Worm (Caenorhabditis elegans) whole organism, L3 larva: ENCODE measurements around the gene ehbp-1.

ENCODE experiments used
- R02D3.7 ChIP-seq: fragments of 150-350 bp; optimal IDR thresholded peaks from 2 replicates; lab custom pipeline; 2014; ENCODE audit warnings: missing biosample characterization, missing genetic modification characterization
- aly-2 ChIP-seq: fragments of 150-350 bp; optimal IDR thresholded peaks from 2 replicates; lab custom pipeline; 2014; ENCODE audit warnings: missing biosample characterization, missing genetic modification characterization
- ceh-16 ChIP-seq: sonication (generic microtip); optimal IDR thresholded peaks from 2 replicates; lab custom pipeline; 2017; ENCODE audit warnings: missing biosample characterization, missing genetic modification characterization
- ceh-28 ChIP-seq: fragments of 150-350 bp; optimal IDR thresholded peaks from 2 replicates; lab custom pipeline; 2014; ENCODE audit warnings: missing biosample characterization, missing genetic modification reagents, missing genetic modification characterization
- ceh-82 ChIP-seq: fragments of 150-350 bp; optimal IDR thresholded peaks from 2 replicates; lab custom pipeline; 2014; ENCODE audit warnings: missing biosample characterization, missing genetic modification characterization
- elt-1 ChIP-seq: fragments of 150-350 bp; optimal IDR thresholded peaks from 2 replicates; lab custom pipeline; 2014; ENCODE audit warnings: missing biosample characterization, missing genetic modification characterization
- elt-2 ChIP-seq: sonication (generic microtip); optimal IDR thresholded peaks from 2 replicates; lab custom pipeline; 2016; ENCODE audit warnings: missing genetic modification reagents, mild to moderate bottlenecking, missing genetic modification characterization, missing compliant biosample characterization
- elt-3 ChIP-seq, 3 experiments: fragments of 150-350 bp in 1 of 3; sonication (generic microtip) in 2 of 3; optimal IDR thresholded peaks; 2 replicates in 2 of 3; 4 replicates in 1 of 3; lab custom pipeline; 2014 to 2017; ENCODE audit warnings: missing biosample characterization in 3 of 3, missing genetic modification characterization in 3 of 3
- eor-1 ChIP-seq, 2 experiments: fragments of 150-350 bp; optimal IDR thresholded peaks; 2 replicates each; lab custom pipeline; 2014 to 2018; ENCODE audit warnings: missing biosample characterization in 2 of 2, missing genetic modification characterization in 2 of 2
- fkh-10 ChIP-seq: sonication (generic microtip); optimal IDR thresholded peaks from 2 replicates; lab custom pipeline; 2017; ENCODE audit warnings: missing biosample characterization, missing genetic modification reagents, missing genetic modification characterization
- fkh-2 ChIP-seq: fragments of 150-350 bp; optimal IDR thresholded peaks from 2 replicates; lab custom pipeline; 2014; ENCODE audit warnings: missing biosample characterization, missing genetic modification reagents, missing genetic modification characterization
- fos-1 ChIP-seq: fragments of 150-350 bp; optimal IDR thresholded peaks from 2 replicates; lab custom pipeline; 2014; ENCODE audit warnings: missing biosample characterization, missing genetic modification characterization
- hmg-11 ChIP-seq: sonication (generic microtip); optimal IDR thresholded peaks from 2 replicates; lab custom pipeline; 2016; ENCODE audit warnings: missing genetic modification characterization, missing compliant biosample characterization
- jun-1 ChIP-seq: fragments of 150-350 bp; optimal IDR thresholded peaks from 2 replicates; lab custom pipeline; 2014; ENCODE audit warnings: missing biosample characterization, missing genetic modification reagents, missing genetic modification characterization
- lin-15B ChIP-seq: fragments of 150-350 bp; optimal IDR thresholded peaks from 2 replicates; lab custom pipeline; 2014; ENCODE audit warnings: missing biosample characterization, missing genetic modification characterization
- lsy-12 ChIP-seq: sonication (generic microtip); optimal IDR thresholded peaks from 2 replicates; lab custom pipeline; 2016; ENCODE audit warnings: mild to moderate bottlenecking, missing genetic modification characterization, missing compliant biosample characterization
- mdl-1 ChIP-seq: fragments of 150-350 bp; optimal IDR thresholded peaks from 2 replicates; lab custom pipeline; 2014; ENCODE audit warnings: missing biosample characterization, missing genetic modification characterization
- mml-1 ChIP-seq: fragments of 150-350 bp; sonication (generic microtip); optimal IDR thresholded peaks from 3 replicates; lab custom pipeline; 2014; ENCODE audit warnings: missing biosample characterization, missing genetic modification characterization
- nfya-1 ChIP-seq: sonication (generic microtip); optimal IDR thresholded peaks from 2 replicates; lab custom pipeline; 2017; ENCODE audit warnings: missing genetic modification characterization, mild to moderate bottlenecking, missing compliant biosample characterization, antibody characterized with exemption, moderate library complexity; ENCODE audit not compliant: insufficient read depth
- nhr-11 ChIP-seq: fragments of 150-350 bp; optimal IDR thresholded peaks from 2 replicates; lab custom pipeline; 2014; ENCODE audit warnings: missing biosample characterization, missing genetic modification characterization
- nhr-23 ChIP-seq: fragments of 150-350 bp; optimal IDR thresholded peaks from 2 replicates; lab custom pipeline; 2014; ENCODE audit warnings: missing biosample characterization, missing genetic modification reagents, missing genetic modification characterization
- nhr-237 ChIP-seq: fragments of 150-350 bp; optimal IDR thresholded peaks from 2 replicates; lab custom pipeline; 2014; ENCODE audit warnings: missing biosample characterization, missing genetic modification characterization
- nhr-25 ChIP-seq: sonication (generic microtip); optimal IDR thresholded peaks from 2 replicates; lab custom pipeline; 2017; ENCODE audit warnings: missing biosample characterization, missing genetic modification characterization
- nhr-28 ChIP-seq: fragments of 150-350 bp; optimal IDR thresholded peaks from 2 replicates; lab custom pipeline; 2014; ENCODE audit warnings: missing biosample characterization, missing genetic modification characterization
- nhr-76 ChIP-seq: fragments of 150-350 bp; sonication (generic microtip); optimal IDR thresholded peaks from 5 replicates; lab custom pipeline; 2014; ENCODE audit warnings: missing biosample characterization, missing genetic modification characterization
- nhr-77 ChIP-seq: fragments of 150-350 bp; optimal IDR thresholded peaks from 2 replicates; lab custom pipeline; 2014; ENCODE audit warnings: missing biosample characterization, missing genetic modification characterization
- pha-4 ChIP-seq: fragments of 150-350 bp; optimal IDR thresholded peaks from 2 replicates; lab custom pipeline; 2014; ENCODE audit warnings: missing biosample characterization, missing genetic modification reagents, missing genetic modification characterization
- pqm-1 ChIP-seq: fragments of 150-350 bp; optimal IDR thresholded peaks from 2 replicates; lab custom pipeline; 2017; ENCODE audit warnings: missing biosample characterization, missing genetic modification characterization, inconsistent platforms
- sea-2 ChIP-seq: fragments of 150-350 bp; sonication (generic microtip); optimal IDR thresholded peaks from 4 replicates; lab custom pipeline; 2014; ENCODE audit warnings: missing biosample characterization, missing genetic modification reagents, missing genetic modification characterization
- skn-1 ChIP-seq: fragments of 150-350 bp; optimal IDR thresholded peaks from 2 replicates; lab custom pipeline; 2014; ENCODE audit warnings: missing biosample characterization, missing genetic modification characterization
- snpc-4 ChIP-seq: fragments of 150-350 bp; optimal IDR thresholded peaks from 2 replicates; lab custom pipeline; 2014; ENCODE audit warnings: missing biosample characterization, missing genetic modification characterization
- ztf-11 ChIP-seq: fragments of 150-350 bp; optimal IDR thresholded peaks from 2 replicates; lab custom pipeline; 2014; ENCODE audit warnings: missing biosample characterization, missing genetic modification characterization

ehbp-1 gene

DNA sequence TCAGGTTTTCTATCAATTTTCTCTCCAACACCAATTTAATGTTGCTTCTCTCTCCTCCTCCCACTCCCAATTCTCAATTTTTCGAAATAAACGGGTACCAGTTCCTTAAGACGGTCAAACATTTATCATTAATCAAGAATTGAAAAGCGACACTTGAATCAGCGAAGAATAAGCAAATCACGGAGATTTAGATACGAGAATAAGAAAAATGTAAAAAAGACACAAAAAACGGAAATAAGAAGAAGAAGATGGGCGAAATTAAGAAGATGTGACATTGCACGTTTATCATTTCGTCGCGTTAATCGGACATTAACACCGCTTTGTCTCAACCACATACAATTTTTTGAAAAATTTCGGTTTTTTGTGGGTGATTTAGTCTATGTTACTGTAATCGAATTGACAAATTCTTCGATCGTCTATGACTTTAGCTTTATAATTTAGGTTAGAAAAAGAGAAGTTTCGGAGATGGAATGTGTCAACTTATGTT, 45.9 kb upstream of the ehbp-1 start, which contains the start of gene haao-1:
haao-1 (plus strand) TSS at position 437 of the 487 bp plus-strand sequence.
- no peak for TF ChIP-seq jun-1 (tag; lab: Kevin White, UChicago)
- TF ChIP-seq fos-1 = no peak
- TF ChIP-seq nhr-77 (tag; lab: Kevin White, UChicago) = no peak
- TF ChIP-seq nhr-11 (tag; lab: Kevin White, UChicago) = no peak
- TF ChIP-seq fkh-2 (tag; lab: Kevin White, UChicago) = no peak
- no peak for TF ChIP-seq lsy-12 (tag; lab: Kevin White, UChicago)
- peak; percentile 41 for TF ChIP-seq nhr-23 (tag; lab: Kevin White, UChicago)
- TF ChIP-seq nhr-25 (tag; lab: Kevin White, UChicago) = peak; percentile 49
- no peak for TF ChIP-seq elt-2 (tag; lab: Kevin White, UChicago)
- no peak for TF ChIP-seq mdl-1 (tag; lab: Kevin White, UChicago)
- no peak for TF ChIP-seq ceh-28 (tag; lab: Kevin White, UChicago)
- no peak for TF ChIP-seq ztf-11 (tag; lab: Kevin White, UChicago)
- no peak for TF ChIP-seq ceh-82 (tag; lab: Kevin White, UChicago)
- no peak for TF ChIP-seq sea-2 (GFP tag; lab: Kevin White, UChicago)
- TF ChIP-seq pqm-1 (tag; lab: Kevin White, UChicago) = no peak

DNA sequence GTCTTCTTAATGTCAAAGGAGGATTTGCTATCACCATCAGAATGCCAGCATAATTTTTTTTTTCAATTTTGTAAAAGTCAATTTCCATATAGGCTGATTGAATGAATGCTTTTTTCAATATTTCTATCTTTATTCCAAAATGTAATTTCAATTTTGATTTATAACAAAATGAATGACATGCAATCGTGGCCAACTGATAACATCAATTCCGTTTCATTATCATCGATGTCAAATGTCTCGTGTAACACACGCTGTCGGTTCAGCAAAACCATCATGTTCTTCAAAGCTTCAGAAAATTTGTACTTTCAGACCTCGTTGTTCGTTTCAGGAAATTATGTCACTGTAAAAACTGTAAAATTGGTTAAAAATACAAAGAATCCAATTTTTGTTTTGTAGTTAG, 43.5 kb upstream of the ehbp-1 start:
- TF ChIP-seq nfya-1 (tag; lab: Kevin White, UChicago) = no peak
- TF ChIP-seq elt-2 (tag; lab: Kevin White, UChicago) = peak; percentile 82
- no peak for TF ChIP-seq eor-1 (tag; optimal IDR thresholded peaks at IDR 0.05; lab: Kevin White, UChicago)
- TF ChIP-seq snpc-4 (tag; lab: Kevin White, UChicago) = no peak
- TF ChIP-seq lin-15B = no peak
- TF ChIP-seq pqm-1 (tag; lab: Kevin White, UChicago) = peak; percentile 80
- TF ChIP-seq ceh-28 (tag; lab: Kevin White, UChicago) = no peak
- TF ChIP-seq nhr-77 (tag; lab: Kevin White, UChicago) = no peak
- no peak for TF ChIP-seq nhr-11 (tag; lab: Kevin White, UChicago)
- TF ChIP-seq skn-1 (tag; lab: Kevin White, UChicago) = no peak
- TF ChIP-seq, all 47 proteins: peak for 2

DNA sequence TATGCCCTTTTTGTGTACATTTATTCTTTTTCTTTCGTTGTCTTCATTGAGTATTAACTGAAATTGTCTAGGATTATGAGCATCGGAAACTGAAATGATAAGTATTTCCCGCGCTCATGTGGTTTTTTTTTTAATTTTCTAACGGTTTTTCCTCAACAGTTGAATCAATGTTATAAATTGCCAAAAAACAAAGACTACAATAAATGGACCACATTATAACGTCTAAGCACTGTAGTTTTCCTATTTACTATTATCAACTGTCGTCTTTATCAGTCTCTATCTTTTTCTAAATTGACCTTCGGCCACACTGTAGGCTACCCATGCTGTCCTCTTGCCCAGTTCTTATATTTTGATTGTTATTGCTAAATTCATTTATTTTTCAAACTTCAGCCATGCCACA, 42.7 kb upstream of the ehbp-1 start, which contains the start of gene acs-14:
acs-14 (plus strand) TSS at position 391 of the 400 bp plus-strand sequence.
- TF ChIP-seq elt-2 (tag; lab: Kevin White, UChicago) = peak; percentile 67
- no peak for TF ChIP-seq lsy-12 (tag; lab: Kevin White, UChicago)
- no peak for TF ChIP-seq ceh-16 (tag; lab: Kevin White, UChicago)
- peak; percentile 1 for TF ChIP-seq pha-4
- TF ChIP-seq nfya-1 (tag; lab: Kevin White, UChicago) = no peak
- TF ChIP-seq mml-1 (tag; lab: Kevin White, UChicago) = no peak

DNA sequence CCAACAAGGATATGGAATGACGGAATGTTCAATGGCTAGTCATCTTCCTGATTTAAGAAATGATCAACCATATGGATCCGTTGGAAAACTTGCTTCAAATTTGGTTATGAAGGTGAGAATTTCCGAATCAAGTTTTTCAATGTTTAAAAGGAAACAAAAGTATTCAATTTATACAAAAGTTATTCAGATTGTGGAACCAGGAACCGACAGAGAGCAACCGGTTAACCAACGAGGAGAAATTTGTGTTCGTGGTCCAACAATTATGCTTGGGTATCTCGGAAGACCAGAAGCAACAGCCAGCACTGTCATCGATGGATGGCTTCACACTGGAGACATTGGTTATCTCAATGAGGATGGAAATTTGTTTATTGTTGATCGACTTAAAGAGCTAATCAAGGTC, 40.8 kb upstream of the ehbp-1 start:
- TF ChIP-seq nhr-237 (tag; lab: Kevin White, UChicago) = no peak
- TF ChIP-seq skn-1 (tag; lab: Kevin White, UChicago) = no peak
- TF ChIP-seq ztf-11 (tag; lab: Kevin White, UChicago) = no peak
- no peak for TF ChIP-seq eor-1 (tag; optimal IDR thresholded peaks at IDR 0.05; lab: Kevin White, UChicago)
- TF ChIP-seq hmg-11 (tag; lab: Kevin White, UChicago) = no peak
- TF ChIP-seq mdl-1 (tag; lab: Kevin White, UChicago) = no peak
- TF ChIP-seq ceh-82 (tag; lab: Kevin White, UChicago) = no peak
- no peak for TF ChIP-seq fos-1
- no peak for TF ChIP-seq nhr-25 (tag; lab: Kevin White, UChicago)
- TF ChIP-seq elt-1 (tag; lab: Kevin White, UChicago) = no peak
- TF ChIP-seq elt-3 (tag; optimal IDR thresholded peaks at IDR 0.05; lab: Kevin White, UChicago) = no peak
- no peak for TF ChIP-seq R02D3.7 (tag; lab: Kevin White, UChicago)
- no peak for TF ChIP-seq aly-2 (tag; lab: Kevin White, UChicago)

DNA sequence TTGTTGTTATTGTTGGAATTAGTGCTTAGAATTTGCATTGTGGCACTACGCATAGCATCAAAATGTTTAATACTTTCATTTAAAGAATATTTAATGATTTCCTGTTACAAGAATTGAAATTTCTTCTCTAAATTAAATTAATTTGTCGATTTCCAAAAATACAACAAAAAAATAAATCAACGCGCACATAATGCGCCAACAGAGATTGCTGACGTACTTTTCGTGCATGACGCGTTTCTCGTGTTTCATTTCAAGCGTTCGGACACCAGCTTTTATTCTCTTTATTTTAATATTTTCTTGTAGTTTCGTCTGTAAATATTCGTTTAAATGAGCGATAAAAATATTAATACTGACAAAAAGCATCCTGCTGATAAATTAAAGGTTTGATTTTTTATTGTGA, 36.9 kb upstream of the ehbp-1 start, which contains the start of gene eif-2Bdelta:
eif-2Bdelta (plus strand) TSS at position 235 of the 400 bp plus-strand sequence.
- TF ChIP-seq lin-15B (peak; percentile 30), fkh-10 (GFP tag; lab: Kevin White, UChicago) (peak; percentile 23), pha-4 (peak; percentile 73), skn-1 (tag; lab: Kevin White, UChicago) (no peak), nhr-28 (tag; lab: Kevin White, UChicago) (no peak), snpc-4 (tag; lab: Kevin White, UChicago) (peak; percentile 46), nhr-25 (tag; lab: Kevin White, UChicago) (no peak), nfya-1 (tag; lab: Kevin White, UChicago) (peak; percentile 45), hmg-11 (tag; lab: Kevin White, UChicago) (peak; percentile 28), nhr-76 (tag; lab: Kevin White, UChicago) (no peak), jun-1 (tag; lab: Kevin White, UChicago) (peak; percentile 14), nhr-23 (tag; lab: Kevin White, UChicago) (peak; percentile 20), elt-3 (tag; optimal IDR thresholded peaks at IDR 0.05; lab: Kevin White, UChicago) (no peak), elt-2 (tag; lab: Kevin White, UChicago) (peak; percentile 7)
- TF ChIP-seq, all 47 proteins: peak for 9
